Fruit fly (Drosophila melanogaster) ovary, adult (tissue): Measurements from ENCODE around the gene Edc3.
A peak's percentile ranks its signal among the peaks of the same experiment; 100 is the strongest.

ENCODE experiments used
- CG17801 ChIP-seq: fragments of 200-800 bp; optimal IDR thresholded peaks from 2 replicates; lab custom pipeline; 2019; ENCODE audit warnings: missing biosample characterization, mild to moderate bottlenecking, missing genetic modification characterization, moderate library complexity; ENCODE audit not compliant: partially characterized antibody

Edc3 gene

DNA sequence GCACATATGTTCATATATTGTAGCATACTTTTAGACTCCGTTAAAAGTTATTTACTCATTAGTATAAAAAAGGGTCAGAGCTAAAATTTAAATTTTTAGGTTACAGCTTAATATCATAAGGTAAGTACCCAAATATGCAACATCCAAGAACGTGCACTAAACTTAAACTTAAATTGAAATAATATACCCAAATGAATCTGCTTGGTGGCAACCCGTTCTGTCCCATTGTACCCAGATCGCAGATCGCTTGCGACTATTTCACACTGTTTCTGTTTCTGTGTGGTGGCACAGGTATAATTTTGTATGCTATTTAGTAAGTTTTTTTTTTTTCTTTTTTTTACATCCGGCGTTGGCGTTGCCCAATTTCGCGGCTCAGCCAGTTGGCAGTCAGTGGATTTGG is 33.5 kb upstream of the Edc3 start:
- TF ChIP-seq CG17801 = no peak

DNA sequence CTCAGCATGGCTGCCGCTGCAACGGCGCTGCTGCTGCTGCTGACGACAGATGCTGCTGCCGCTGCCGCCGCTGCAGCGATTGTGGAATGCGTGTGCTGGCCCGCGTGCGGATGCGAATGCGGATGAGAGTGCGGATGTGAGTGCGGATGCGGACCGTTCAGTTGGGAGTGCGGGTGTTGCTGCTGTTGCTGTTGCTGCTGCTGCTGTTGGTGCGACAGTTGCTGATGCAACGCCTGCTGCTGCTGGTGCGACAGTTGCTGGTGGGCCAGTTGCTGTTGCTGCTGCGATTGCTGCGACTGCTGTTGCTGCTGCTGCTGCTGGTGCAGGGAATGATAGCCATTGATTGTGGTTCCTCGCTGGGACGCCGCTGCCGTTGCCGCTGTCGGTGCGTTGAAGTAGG is 32.6 kb upstream of the Edc3 start:
- no peak for TF ChIP-seq CG17801

DNA sequence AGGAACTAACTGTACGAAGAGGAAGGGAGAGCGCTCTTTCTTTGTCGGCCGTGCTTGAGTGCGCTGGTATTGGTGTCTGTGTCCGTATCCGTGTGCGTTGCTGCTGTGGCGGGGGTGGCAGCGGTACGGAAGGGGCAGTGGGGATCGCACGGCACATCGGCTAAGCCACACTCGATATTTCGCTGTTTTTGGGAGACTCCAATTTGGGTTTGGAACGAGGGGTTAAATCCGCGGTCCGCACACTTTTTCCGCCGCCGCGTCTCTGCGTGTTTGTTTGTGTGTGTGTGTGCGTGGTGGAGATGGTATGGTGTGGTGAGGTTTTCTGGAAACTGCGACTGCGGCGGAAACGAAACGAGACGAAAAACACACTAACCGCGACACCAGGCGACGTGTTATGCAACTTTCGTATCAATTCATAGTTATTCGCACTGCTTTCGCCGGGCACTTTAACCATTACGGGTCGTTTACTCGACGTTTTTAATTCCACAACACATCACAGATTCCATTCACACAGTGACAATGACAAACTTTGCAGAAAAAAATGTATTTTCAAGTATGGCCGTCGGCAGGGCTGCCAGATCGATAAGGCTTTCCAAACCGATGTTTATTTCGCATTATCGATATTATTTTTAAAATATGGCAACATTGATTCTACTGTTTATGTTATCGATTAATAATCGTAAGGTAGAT is 27.7 kb upstream of the Edc3 start, which contains the start of gene CycT:
Gene CycT (minus strand): TSS at position 574 of the 690 bp plus-strand sequence.
- peak; percentile 60 for TF ChIP-seq CG17801

DNA sequence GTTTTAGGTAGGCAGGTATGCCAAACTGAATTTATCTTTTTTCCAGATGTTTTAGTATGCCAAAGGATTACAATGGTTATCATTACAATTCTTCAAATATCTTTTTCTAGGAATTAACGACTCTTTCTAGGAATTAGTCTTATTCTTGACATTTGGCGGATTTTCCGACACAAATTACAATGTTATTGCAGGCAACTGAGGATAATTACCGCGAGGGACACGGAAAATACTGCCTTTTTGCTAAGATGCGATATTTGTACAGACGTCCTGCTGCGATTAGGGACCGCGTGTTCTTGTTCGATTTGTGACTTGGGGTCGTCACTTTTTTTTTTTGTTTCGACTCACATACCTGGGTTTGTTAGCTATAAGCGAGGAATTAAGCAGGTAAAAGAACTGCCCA is 26.1 kb upstream of the Edc3 start:
- no peak for TF ChIP-seq CG17801

DNA sequence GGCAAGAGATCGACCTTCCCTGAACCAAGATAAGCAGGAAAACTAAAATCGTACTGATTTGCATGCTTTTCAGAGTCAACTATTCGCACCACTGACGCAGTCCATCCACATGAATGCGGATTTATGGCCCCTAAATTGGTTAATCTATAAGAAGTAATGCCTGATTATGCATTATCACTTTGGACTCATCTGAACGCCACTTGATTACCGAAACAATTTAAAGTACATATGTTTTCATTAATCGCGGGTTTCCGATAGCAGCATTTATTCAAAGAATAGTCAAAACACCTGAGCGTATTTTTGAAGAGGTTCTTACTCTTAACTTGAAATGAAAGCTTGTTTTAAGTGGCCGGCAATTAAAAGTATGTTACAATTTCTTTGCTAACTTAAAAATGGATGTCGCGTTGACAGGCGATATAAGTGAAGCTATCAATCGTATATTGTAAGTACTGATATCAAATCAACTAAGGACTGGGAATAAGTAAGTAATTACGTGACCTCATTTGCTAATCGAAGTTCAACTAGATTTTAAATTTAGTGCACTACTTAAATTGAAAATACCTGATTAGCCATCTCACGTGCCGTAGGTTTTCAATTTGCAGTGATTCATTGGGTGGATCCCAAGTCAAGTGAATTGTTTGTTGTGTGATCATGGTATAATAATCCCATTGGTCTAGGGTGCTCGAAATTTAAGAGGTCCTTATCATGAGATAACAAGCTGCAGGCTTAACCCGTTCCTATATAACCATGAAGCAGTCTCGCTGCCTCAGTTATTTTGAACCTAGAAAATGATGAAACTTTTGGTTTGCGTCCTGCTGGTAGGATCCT is 19.6 kb upstream of the Edc3 start, which contains the start of the genes Jon74E and CG7542:
Gene Jon74E (minus strand): TSS at position 79 of the 828 bp plus-strand sequence.
Gene CG7542 (plus strand): TSS at position 778 of the 828 bp plus-strand sequence.
- no peak for TF ChIP-seq CG17801

DNA sequence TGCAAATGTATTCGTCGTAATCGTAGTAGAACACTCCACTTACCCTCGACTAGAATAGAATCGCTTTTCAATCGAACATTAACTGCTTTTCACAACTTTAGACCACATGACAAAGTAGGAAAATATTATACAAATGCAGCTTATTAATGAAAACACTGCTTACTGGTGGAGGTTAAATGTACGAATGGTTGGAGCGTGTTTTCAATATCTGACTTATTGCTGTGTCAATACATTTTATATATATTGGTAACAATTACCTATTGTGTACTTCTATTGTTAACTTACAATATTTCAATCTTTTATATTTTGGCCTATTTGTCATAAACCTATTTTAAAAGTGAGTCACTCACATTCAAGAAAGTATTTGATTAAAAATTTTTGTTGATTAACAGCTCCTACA is 10.3 kb upstream of the Edc3 start:
- no peak for TF ChIP-seq CG17801

DNA sequence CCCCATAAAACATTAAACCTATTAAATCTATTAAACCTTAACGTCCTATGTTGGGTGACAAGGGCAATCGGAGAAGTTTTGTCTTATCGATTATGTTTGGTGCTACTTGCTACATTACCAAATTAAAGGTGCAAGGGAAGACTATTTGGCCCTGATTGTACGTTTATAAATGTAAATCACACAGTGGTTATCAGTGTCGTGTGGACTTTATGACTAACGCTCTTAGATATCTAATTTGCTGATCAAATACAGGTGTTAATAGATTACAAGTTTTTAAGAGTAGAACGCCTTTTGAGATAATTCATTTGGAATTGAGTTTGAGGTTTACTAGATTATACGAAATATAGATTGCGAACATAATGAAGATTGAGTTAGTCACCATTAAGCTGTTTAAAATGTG is 9.2 kb upstream of the Edc3 start:
- TF ChIP-seq CG17801 = no peak

DNA sequence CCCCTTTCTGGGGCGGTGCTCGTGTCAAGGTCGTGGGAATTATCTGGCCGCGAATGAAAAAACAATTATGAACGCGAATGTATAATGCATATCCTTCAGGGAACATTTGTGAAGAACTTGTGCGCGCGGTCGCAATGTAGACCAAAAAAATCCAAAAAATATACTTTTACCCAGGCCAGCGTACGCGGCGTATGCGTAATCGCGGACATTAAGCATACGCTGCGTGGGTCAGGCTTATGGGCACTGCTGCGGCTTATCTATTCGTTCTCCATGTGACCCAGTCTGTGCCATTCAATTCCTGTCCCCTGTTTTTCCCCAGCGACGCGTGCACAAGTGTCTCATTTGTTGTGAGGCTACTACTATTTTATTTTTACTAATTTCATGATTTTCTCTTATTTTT is 8.6 kb upstream of the Edc3 start:
- TF ChIP-seq CG17801 = no peak

DNA sequence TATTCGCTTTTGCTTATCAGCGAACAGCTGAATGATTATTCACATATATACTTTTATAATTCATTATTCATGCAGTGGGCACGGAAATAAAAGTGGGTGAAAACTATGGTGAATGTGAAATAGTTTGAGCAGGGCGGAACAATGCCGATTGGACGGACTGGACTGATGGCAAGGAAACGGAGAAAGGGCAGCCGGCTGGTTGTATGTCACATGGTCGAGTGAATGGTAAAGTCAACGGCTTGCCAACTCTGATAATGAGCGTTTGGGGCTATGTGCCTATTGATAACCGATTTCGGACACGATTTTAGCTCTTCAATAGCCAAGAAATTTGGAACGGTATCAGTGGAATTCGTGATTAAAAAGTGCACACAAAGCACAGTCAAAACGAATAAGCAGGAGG is 6.1 kb upstream of the Edc3 start:
- TF ChIP-seq CG17801 = no peak

DNA sequence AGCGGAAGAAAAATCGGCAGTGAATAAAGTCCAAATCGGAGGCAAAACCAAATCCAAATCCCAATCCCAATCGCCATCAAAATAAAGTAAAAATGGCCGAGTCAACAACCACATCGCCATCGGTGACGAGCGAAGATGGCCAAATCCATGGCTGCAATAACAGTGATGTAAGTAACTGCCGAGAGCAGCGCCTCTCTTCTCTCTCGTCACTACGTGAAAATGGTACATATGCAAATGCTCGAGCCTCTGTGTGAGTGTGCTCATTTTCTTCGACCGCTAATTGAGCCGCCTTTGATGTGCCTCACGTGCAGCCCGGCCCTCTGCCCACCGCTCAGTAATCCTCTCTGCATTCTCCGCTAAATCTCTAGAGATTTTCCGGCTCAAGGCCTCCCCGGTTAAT is 4.7 kb upstream of the Edc3 start:
- TF ChIP-seq CG17801 = no peak

DNA sequence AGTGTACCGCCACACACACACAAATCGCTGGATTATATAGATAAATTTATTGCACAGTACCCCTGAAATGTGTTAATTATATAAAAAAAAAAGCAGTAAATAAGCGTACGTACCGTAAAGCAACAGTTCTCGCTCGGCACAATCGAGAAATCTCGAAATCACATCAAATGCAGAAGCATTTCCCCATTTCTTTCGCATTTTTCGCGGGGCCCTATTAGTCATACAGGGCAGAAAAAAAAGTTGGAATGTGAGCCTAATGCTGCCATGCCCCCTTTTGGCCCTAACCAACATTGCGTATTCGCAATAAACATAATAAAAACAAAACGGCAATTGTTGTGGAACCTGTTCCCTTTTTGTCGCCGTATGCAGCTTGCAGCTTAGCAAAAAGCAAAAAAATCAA is 4.1 kb upstream of the Edc3 start:
- no peak for TF ChIP-seq CG17801

DNA sequence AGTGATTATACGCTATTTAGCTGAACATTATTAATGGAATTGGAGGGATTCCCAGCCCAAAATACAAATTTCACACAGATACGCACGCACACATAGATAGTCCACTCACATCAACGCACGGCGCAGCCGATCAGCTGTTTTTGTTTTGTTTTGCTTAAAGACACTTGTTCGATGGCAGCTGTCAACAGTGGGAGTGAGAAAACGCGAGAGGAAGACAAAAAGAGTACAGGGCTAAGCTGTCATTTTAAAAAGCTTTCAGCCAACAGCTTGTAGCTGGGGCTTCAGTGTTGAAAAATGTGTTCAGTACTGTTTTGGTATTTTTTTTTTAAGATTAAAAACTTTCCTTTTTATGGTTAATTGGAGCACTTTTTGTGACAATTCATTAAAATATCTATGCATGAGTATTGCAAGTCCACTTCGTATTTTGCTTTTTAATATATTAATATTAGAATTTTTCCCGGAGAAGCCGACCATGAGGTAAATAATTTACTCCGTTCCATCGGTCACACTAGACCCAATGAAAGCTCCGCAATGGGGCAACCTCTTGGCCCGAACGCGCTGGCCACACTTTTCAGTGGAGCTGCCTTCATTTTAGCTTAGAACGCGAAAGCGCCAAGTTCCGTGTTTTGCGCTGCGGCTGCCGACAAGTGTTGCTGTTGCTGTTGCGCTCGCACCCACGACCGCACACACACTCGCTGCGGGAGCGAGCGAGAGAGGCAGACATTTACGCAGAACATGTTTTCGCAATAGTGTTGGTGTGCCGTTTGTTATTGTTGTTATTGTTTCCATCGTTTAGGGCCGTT is 3.4 kb upstream of the Edc3 start:
- TF ChIP-seq CG17801 = peak; percentile 72

DNA sequence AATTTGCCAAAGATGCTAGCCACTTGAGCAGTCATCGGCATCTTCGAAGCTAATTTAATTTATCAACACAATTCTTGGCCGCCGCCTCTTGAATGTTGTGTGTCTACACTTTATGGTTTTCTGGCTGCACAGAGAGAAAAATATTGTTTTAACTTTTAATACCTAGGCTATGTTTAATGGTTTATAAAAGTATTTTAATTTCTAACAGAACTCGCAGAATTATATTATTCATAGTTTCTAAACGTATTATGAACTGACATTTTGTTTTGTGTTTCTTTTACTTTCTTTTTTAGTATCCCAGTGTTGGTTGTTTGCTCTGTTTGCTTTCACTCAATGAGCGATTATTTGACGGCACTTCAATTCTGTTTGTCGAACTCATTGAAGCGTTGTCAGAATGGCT is 2.5 kb upstream of the Edc3 start:
- no peak for TF ChIP-seq CG17801

DNA sequence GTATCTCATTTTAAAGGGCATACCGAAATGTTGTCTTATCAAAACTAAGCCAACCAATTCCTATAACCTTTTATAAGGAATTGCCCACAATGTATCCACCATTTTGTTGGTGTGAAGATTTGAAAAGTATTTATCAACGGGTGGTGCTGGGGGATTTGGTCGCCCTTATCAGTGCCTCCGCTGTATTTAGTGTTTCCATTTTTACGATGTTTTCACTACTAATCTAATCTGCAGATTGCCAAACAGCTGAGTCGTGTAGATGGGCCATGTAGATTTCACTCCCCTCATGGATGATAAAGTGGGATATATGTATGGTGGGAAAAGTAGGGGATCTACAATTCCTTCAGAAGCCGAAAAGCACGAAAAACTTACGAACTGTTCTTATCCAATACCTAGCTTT is 1.7 kb upstream of the Edc3 start:
- peak; percentile 8 for TF ChIP-seq CG17801

DNA sequence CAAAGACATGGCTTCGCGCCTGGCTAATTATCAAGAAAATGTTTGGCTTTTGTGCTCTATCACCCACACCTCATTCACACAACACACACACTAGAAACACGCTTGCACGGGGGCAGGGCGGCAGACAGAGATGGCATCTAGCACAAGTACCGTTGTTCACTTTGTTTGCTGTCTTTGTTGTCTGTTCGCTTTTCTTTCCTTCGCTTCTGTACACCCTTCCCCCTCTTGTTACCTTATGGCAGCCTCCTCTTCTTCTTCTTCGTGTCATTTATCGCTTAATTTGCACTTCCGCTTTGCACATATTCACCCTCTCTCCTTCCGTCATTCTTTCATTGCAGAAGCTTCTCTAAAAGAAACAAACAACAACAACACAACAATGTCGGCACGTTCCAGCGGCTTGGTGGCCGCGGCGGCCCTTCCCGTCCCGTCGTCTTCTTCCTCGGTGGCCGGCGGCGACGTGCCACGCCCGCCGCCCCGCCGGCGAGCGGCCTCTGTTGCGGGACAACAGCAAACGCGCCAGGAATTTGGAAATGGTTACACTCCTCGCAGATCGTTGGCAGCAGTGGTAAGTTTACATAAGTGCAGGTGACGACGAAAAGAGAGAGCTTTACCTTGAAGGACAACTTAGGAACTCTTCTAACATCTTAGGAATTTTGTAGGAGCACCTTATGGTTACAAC is 949 bp upstream of the Edc3 start:
- peak; percentile 25 for TF ChIP-seq CG17801

DNA sequence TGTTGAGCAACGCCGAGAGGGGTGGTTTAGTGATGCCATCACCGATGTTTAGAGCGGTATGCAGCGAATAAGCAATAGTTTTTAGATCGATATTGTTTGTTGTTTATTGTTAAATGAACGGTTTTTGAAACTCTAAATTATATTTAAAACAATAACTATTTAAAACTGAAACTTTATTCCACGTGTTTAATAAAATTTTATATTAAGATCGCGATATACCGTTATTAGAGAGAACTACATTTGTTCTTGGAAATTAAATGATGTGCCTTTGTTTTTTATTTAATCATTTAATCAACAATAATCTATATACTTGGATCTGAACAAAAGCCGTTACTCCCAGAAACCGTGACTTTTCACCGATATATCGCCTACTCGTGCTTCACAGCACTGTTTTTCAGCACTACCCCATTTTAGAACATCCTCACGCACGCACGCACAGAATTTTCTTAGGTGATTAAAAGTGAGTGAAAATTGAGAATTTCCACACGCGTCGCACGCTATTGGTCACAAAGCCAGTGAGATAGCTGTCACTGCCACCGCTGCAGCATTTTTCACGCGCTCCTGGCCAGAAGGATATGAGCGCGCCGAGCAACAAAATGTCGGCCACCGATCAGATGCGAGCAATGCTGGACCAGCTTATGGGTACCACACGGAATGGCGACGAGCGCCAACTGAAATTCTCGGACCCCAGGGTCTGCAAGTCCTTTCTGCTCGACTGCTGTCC is 15.6 kb downstream of the Edc3 start, which contains the start of the genes U4-U6-60K and CG7564:
Gene U4-U6-60K (minus strand): TSS at position 20 of the 724 bp plus-strand sequence.
Gene CG7564 (plus strand): TSS at position 406 of the 724 bp plus-strand sequence.
- peak; percentile 2 for TF ChIP-seq CG17801
